Fruit fly (Drosophila melanogaster) whole organism, embryonic: ENCODE results near the gene CG17646.

ENCODE experiments used
- ATbp ChIP-seq: fragments of 200-800 bp; sonication (Bioruptor generic); optimal IDR thresholded peaks from 2 replicates; lab custom pipeline; 2017; ENCODE audit warnings: missing biosample characterization, mild to moderate bottlenecking, missing genetic modification characterization, missing genetic modification reagents
- Blimp-1 ChIP-seq: fragments of 200-800 bp; sonication (Bioruptor generic); optimal IDR thresholded peaks from 3 replicates; lab custom pipeline; 2018; ENCODE audit warnings: missing biosample characterization, missing genetic modification characterization, mild to moderate bottlenecking, moderate library complexity, missing genetic modification reagents
- CG11247 ChIP-seq: fragments of 200-800 bp; sonication (Bioruptor generic); IDR thresholded peaks from 2 replicates; pipeline ENCODE4 v1.3.6; 2022; ENCODE audit warnings: missing biosample characterization, missing genetic modification characterization
- CG12744 ChIP-seq: fragments of 200-800 bp; sonication (Bioruptor generic); optimal IDR thresholded peaks from 2 replicates; lab custom pipeline; 2016; ENCODE audit warnings: missing biosample characterization, missing genetic modification characterization
- CG15601 ChIP-seq: fragments of 200-800 bp; sonication (Bioruptor generic); optimal IDR thresholded peaks from 3 replicates; lab custom pipeline; 2019; ENCODE audit warnings: missing biosample characterization, mild to moderate bottlenecking, missing genetic modification characterization, moderate library complexity
- CG1647 ChIP-seq: fragments of 200-800 bp; sonication (Bioruptor generic); optimal IDR thresholded peaks from 3 replicates; lab custom pipeline; 2016; ENCODE audit warnings: missing biosample characterization, missing genetic modification characterization
- CG17359 ChIP-seq: fragments of 200-800 bp; sonication (Bioruptor generic); optimal IDR thresholded peaks from 3 replicates; lab custom pipeline; 2018; ENCODE audit warnings: missing biosample characterization, mild to moderate bottlenecking, missing genetic modification characterization, moderate library complexity
- CG17829 ChIP-seq: fragments of 200-800 bp; optimal IDR thresholded peaks from 2 replicates; lab custom pipeline; 2019; ENCODE audit warnings: missing biosample characterization, mild to moderate bottlenecking, missing genetic modification characterization, moderate library complexity
- CG2202 ChIP-seq: fragments of 200-800 bp; sonication (Bioruptor generic); optimal IDR thresholded peaks from 2 replicates; lab custom pipeline; 2018; ENCODE audit warnings: missing biosample characterization, mild to moderate bottlenecking, missing genetic modification characterization
- CG2712 ChIP-seq: fragments of 200-800 bp; optimal IDR thresholded peaks from 3 replicates; lab custom pipeline; 2019; ENCODE audit warnings: missing biosample characterization, mild to moderate bottlenecking, missing genetic modification characterization, moderate library complexity
- CG2875 ChIP-seq: fragments of 200-800 bp; sonication (Bioruptor generic); optimal IDR thresholded peaks from 2 replicates; lab custom pipeline; 2017; ENCODE audit warnings: missing biosample characterization, mild to moderate bottlenecking, missing genetic modification characterization, missing genetic modification reagents
- CG30431 ChIP-seq: fragments of 200-800 bp; sonication (Bioruptor generic); optimal IDR thresholded peaks from 2 replicates; lab custom pipeline; 2017; ENCODE audit warnings: missing biosample characterization, missing genetic modification characterization
- CG3407 ChIP-seq: fragments of 200-800 bp; sonication (Bioruptor generic); optimal IDR thresholded peaks from 2 replicates; lab custom pipeline; 2018; ENCODE audit warnings: missing biosample characterization, mild to moderate bottlenecking, missing genetic modification characterization
- CG4854 ChIP-seq: fragments of 200-800 bp; sonication (Bioruptor generic); optimal IDR thresholded peaks from 2 replicates; lab custom pipeline; 2016; ENCODE audit warnings: missing biosample characterization, missing genetic modification characterization, inconsistent platforms
- CG6175 ChIP-seq: fragments of 200-800 bp; sonication (Bioruptor generic); IDR thresholded peaks from 3 replicates; pipeline ENCODE4 v1.3.6; 2022; ENCODE audit warnings: missing biosample characterization, missing genetic modification characterization
- CG6254 ChIP-seq: fragments of 200-800 bp; sonication (Bioruptor generic); optimal IDR thresholded peaks from 3 replicates; lab custom pipeline; 2017; ENCODE audit warnings: mild to moderate bottlenecking, missing biosample characterization, missing genetic modification reagents, missing genetic modification characterization
- CG6683 ChIP-seq: fragments of 200-800 bp; sonication (Bioruptor generic); optimal IDR thresholded peaks from 2 replicates; lab custom pipeline; 2017; ENCODE audit warnings: missing biosample characterization, mild to moderate bottlenecking, missing genetic modification characterization, missing genetic modification reagents
- CG7786 ChIP-seq: fragments of 200-800 bp; sonication (Bioruptor generic); optimal IDR thresholded peaks from 2 replicates; lab custom pipeline; 2016; ENCODE audit warnings: missing biosample characterization, missing genetic modification characterization
- CG7839 ChIP-seq: fragments of 200-800 bp; sonication (Bioruptor generic); optimal IDR thresholded peaks from 3 replicates; lab custom pipeline; 2018; ENCODE audit warnings: missing biosample characterization, mild to moderate bottlenecking, missing genetic modification characterization, moderate library complexity
- CG8359 ChIP-seq: fragments of 200-800 bp; sonication (Bioruptor generic); optimal IDR thresholded peaks from 2 replicates; lab custom pipeline; 2017; ENCODE audit warnings: missing biosample characterization, mild to moderate bottlenecking, missing genetic modification characterization, borderline replicate concordance
- CG8388 ChIP-seq: fragments of 200-800 bp; sonication (Bioruptor generic); optimal IDR thresholded peaks from 2 replicates; lab custom pipeline; 2019; ENCODE audit warnings: missing biosample characterization, mild to moderate bottlenecking, missing genetic modification characterization, moderate library complexity
- CG9437 ChIP-seq: fragments of 200-800 bp; sonication (Bioruptor generic); optimal IDR thresholded peaks from 2 replicates; lab custom pipeline; 2018; ENCODE audit warnings: missing biosample characterization, mild to moderate bottlenecking, missing genetic modification characterization
- Hr3 ChIP-seq: fragments of 200-800 bp; sonication (Bioruptor generic); optimal IDR thresholded peaks from 3 replicates; lab custom pipeline; 2016; ENCODE audit warnings: missing biosample characterization, missing genetic modification characterization
- Hr39 ChIP-seq: fragments of >200 bp; optimal IDR thresholded peaks from 2 replicates; lab custom pipeline; 2017
- Jarid2 ChIP-seq: fragments of 200-800 bp; sonication (Bioruptor generic); optimal IDR thresholded peaks from 3 replicates; lab custom pipeline; 2017; ENCODE audit warnings: mild to moderate bottlenecking, missing biosample characterization, missing genetic modification reagents, missing genetic modification characterization
- MBD-R2 ChIP-seq: fragments of 200-800 bp; sonication (Bioruptor generic); IDR thresholded peaks from 2 replicates; pipeline ENCODE4 v1.3.6; 2022; ENCODE audit warnings: missing biosample characterization, missing genetic modification characterization
- Med ChIP-seq: fragments of 200-800 bp; sonication (Bioruptor generic); peaks from one replicate; lab custom pipeline; 2016; ENCODE audit warnings: missing biosample characterization, missing genetic modification characterization, mild to moderate bottlenecking, inconsistent platforms, moderate library complexity
- Oli ChIP-seq: fragments of 200-800 bp; sonication (Bioruptor generic); optimal IDR thresholded peaks from 2 replicates; lab custom pipeline; 2018; ENCODE audit warnings: missing biosample characterization, mild to moderate bottlenecking, missing genetic modification characterization, moderate library complexity
- Poxn ChIP-seq: fragments of 200-800 bp; sonication (Bioruptor generic); IDR thresholded peaks from 2 replicates; pipeline ENCODE4 v1.3.6; 2022; ENCODE audit warnings: missing biosample characterization, missing genetic modification characterization
- bsh ChIP-seq, 2 experiments: fragments of 200-800 bp; sonication (Bioruptor generic); optimal IDR thresholded peaks; 2 replicates each; lab custom pipeline; 2017 to 2018; ENCODE audit warnings: mild to moderate bottlenecking in 2 of 2, missing biosample characterization in 2 of 2, missing genetic modification characterization in 2 of 2, moderate library complexity in 1 of 2
- cas ChIP-seq: fragments of 200-800 bp; sonication (Bioruptor generic); IDR thresholded peaks from 2 replicates; pipeline ENCODE4 v1.3.6; 2022; ENCODE audit warnings: missing biosample characterization, missing genetic modification characterization
- dmrt99B ChIP-seq: fragments of 200-800 bp; sonication (Bioruptor generic); optimal IDR thresholded peaks from 2 replicates; lab custom pipeline; 2018; ENCODE audit warnings: missing biosample characterization, mild to moderate bottlenecking, missing genetic modification characterization, moderate library complexity
- emc ChIP-seq: fragments of 200-800 bp; sonication (Bioruptor generic); optimal IDR thresholded peaks from 2 replicates; lab custom pipeline; 2016; ENCODE audit warnings: missing biosample characterization, missing genetic modification characterization
- esg ChIP-seq: fragments of 200-800 bp; sonication (Bioruptor generic); conservative IDR thresholded peaks from 2 replicates; pipeline ENCODE4 v1.3.6; 2022; ENCODE audit warnings: missing biosample characterization, missing genetic modification characterization
- gce ChIP-seq: fragments of 200-800 bp; sonication (Bioruptor generic); IDR thresholded peaks from 3 replicates; pipeline ENCODE4 v1.3.6; 2022; ENCODE audit warnings: missing biosample characterization, missing genetic modification characterization
- grau ChIP-seq: fragments of 200-800 bp; optimal IDR thresholded peaks from 3 replicates; lab custom pipeline; 2019; ENCODE audit warnings: missing biosample characterization, mild to moderate bottlenecking, missing genetic modification characterization, moderate library complexity
- hbn ChIP-seq: fragments of 200-800 bp; sonication (Bioruptor generic); IDR thresholded peaks from 2 replicates; pipeline ENCODE4 v1.3.6; 2022; ENCODE audit warnings: missing biosample characterization, missing genetic modification characterization; ENCODE audit not compliant: partially characterized antibody
- kah ChIP-seq: fragments of 200-800 bp; sonication (Bioruptor generic); optimal IDR thresholded peaks from 2 replicates; lab custom pipeline; 2018; ENCODE audit warnings: missing biosample characterization, mild to moderate bottlenecking, missing genetic modification characterization
- nmo ChIP-seq: fragments of 200-800 bp; sonication (Bioruptor generic); optimal IDR thresholded peaks from 2 replicates; lab custom pipeline; 2018; ENCODE audit warnings: missing biosample characterization, mild to moderate bottlenecking, missing genetic modification characterization, moderate library complexity
- oc ChIP-seq: fragments of 200-800 bp; sonication (Bioruptor generic); optimal IDR thresholded peaks from 2 replicates; lab custom pipeline; 2018; ENCODE audit warnings: missing biosample characterization, mild to moderate bottlenecking, missing genetic modification characterization, moderate library complexity
- org-1 ChIP-seq: fragments of 200-800 bp; sonication (Bioruptor generic); optimal IDR thresholded peaks from 2 replicates; lab custom pipeline; 2017; ENCODE audit warnings: missing biosample characterization, missing genetic modification characterization
- pan ChIP-seq, 4 experiments: fragments of >200 bp in 3 of 4; fragments of 200-800 bp in 1 of 4; sonication (Bioruptor generic) in 1 of 4; optimal IDR thresholded peaks in 3 of 4; IDR thresholded peaks in 1 of 4; 2 replicates each; pipeline versions ENCODE4 v1.3.6 to Lab custom; 2017 to 2022; ENCODE audit warnings: missing biosample characterization in 2 of 4, missing genetic modification characterization in 2 of 4, mixed read lengths in 1 of 4
- pb ChIP-seq: fragments of 200-800 bp; sonication (Bioruptor generic); optimal IDR thresholded peaks from 3 replicates; lab custom pipeline; 2016; ENCODE audit warnings: missing biosample characterization, missing genetic modification characterization
- pzg ChIP-seq: fragments of 200-800 bp; sonication (Bioruptor generic); optimal IDR thresholded peaks from 3 replicates; lab custom pipeline; 2018; ENCODE audit warnings: missing biosample characterization, mild to moderate bottlenecking, missing genetic modification characterization, moderate library complexity
- sens ChIP-seq: fragments of 200-800 bp; sonication (Bioruptor generic); peaks from one replicate; lab custom pipeline; 2016; ENCODE audit warnings: missing biosample characterization, missing genetic modification characterization
- shn ChIP-seq: fragments of 200-800 bp; sonication (Bioruptor generic); optimal IDR thresholded peaks from 3 replicates; lab custom pipeline; 2016; ENCODE audit warnings: missing biosample characterization, missing genetic modification characterization
- tin ChIP-seq: fragments of 200-800 bp; sonication (Bioruptor generic); optimal IDR thresholded peaks from 3 replicates; lab custom pipeline; 2016; ENCODE audit warnings: missing biosample characterization, missing genetic modification characterization
- unpg ChIP-seq: fragments of 200-800 bp; sonication (Bioruptor generic); optimal IDR thresholded peaks from 3 replicates; lab custom pipeline; 2018; ENCODE audit warnings: missing biosample characterization, mild to moderate bottlenecking, missing genetic modification characterization, moderate library complexity
- usp ChIP-seq: fragments of >200 bp; optimal IDR thresholded peaks from 2 replicates; lab custom pipeline; 2017; ENCODE audit warnings: missing biosample characterization, missing genetic modification characterization
- vvl ChIP-seq: fragments of 200-800 bp; sonication (Bioruptor generic); IDR thresholded peaks from 2 replicates; pipeline ENCODE4 v1.3.6; 2022; ENCODE audit warnings: missing biosample characterization, missing genetic modification characterization

The CG17646 gene

dm6 chr2L:1738054-1738453, 5.7 kb downstream of the CG17646 start:
- TF ChIP-seq vvl (no peak; the same call in 1 of the 2 replicates), Poxn (GFP tag; lab: Robert Waterston, UW) (no peak), CG15601 (tag; lab: Kevin White, UChicago) (peak; percentile 75), CG11247 (no peak), CG6175 (no peak), tin (GFP tag; lab: Kevin White, UChicago) (peak; percentile 20), pzg (GFP tag; lab: Kevin White, UChicago) (no peak), CG17359 (peak; percentile 45), CG12744 (no peak), pan (optimal IDR thresholded peaks at IDR 0.05; lab: Kevin White, UChicago) (no peak), pan (GFP tag; optimal IDR thresholded peaks at IDR 0.05 in 1 of 2, IDR thresholded peaks at IDR 0.05 in 1 of 2) (peak in 1 of 2 experiments; percentile 20), CG7839 (tag; lab: Kevin White, UChicago) (peak; percentile 28), bsh (GFP tag; optimal IDR thresholded peaks at IDR 0.05; lab: Kevin White, UChicago) (peak in 1 of 2 experiments; percentile 79), Hr3 (GFP tag; lab: Kevin White, UChicago) (peak; percentile 7), CG1647 (GFP tag; lab: Kevin White, UChicago) (peak; percentile 26), CG2712 (peak; percentile 58), oc (tag; lab: Kevin White, UChicago) (peak; percentile 55), nmo (GFP tag; lab: Kevin White, UChicago) (peak; percentile 31), esg (GFP tag; lab: Robert Waterston, UW) (no peak), CG9437 (no peak), CG8359 (GFP tag; lab: Kevin White, UChicago) (no peak), dmrt99B (peak; percentile 7), sens (GFP tag; lab: Kevin White, UChicago) (peak; percentile 51), CG8388 (peak; percentile 26), Med (peak; percentile 56), CG6254 (peak; percentile 62), Jarid2 (GFP tag; lab: Kevin White, UChicago) (no peak), hbn (no peak), unpg (peak; percentile 43), org-1 (peak; percentile 12), CG2202 (peak; percentile 33), CG2875 (GFP tag; lab: Kevin White, UChicago) (peak; percentile 41), MBD-R2 (GFP tag; lab: Robert Waterston, UW) (no peak), Hr39 (lab: Kevin White, UChicago) (no peak), CG17829 (tag; lab: Kevin White, UChicago) (peak; percentile 20), shn (GFP tag; lab: Kevin White, UChicago) (no peak), Blimp-1 (GFP tag; lab: Kevin White, UChicago) (peak; percentile 85), Oli (tag; lab: Kevin White, UChicago) (peak; percentile 23), CG7786 (no peak), CG4854 (no peak), grau (tag; lab: Kevin White, UChicago) (peak; percentile 20), CG3407 (GFP tag; lab: Kevin White, UChicago) (peak; percentile 31), gce (GFP tag; lab: Robert Waterston, UW) (no peak), kah (no peak), pb (no peak), ATbp (GFP tag; lab: Kevin White, UChicago) (peak; percentile 44), CG30431 (GFP tag; lab: Kevin White, UChicago) (no peak), usp (GFP tag; lab: Kevin White, UChicago) (no peak), cas (GFP tag; lab: Robert Waterston, UW) (no peak), emc (no peak), CG6683 (no peak)
